Fruit fly (Drosophila melanogaster) whole organism, pupa: ENCODE data around the gene CPT2.

Source experiments
- CG10348 ChIP-seq: fragments of 200-800 bp; sonication (Bioruptor generic); IDR thresholded peaks from 2 replicates; pipeline ENCODE4 v1.3.6; 2022; ENCODE audit warnings: missing biosample characterization, missing genetic modification characterization
- CG12605 ChIP-seq: fragments of 200-800 bp; sonication (Bioruptor generic); IDR thresholded peaks from 2 replicates; pipeline ENCODE4 v1.3.6; 2022; ENCODE audit warnings: missing biosample characterization, missing genetic modification characterization
- CG13204 ChIP-seq: fragments of 200-800 bp; sonication (Bioruptor generic); optimal IDR thresholded peaks from 2 replicates; lab custom pipeline; 2018; ENCODE audit warnings: missing biosample characterization, mild to moderate bottlenecking, missing genetic modification characterization, moderate library complexity
- CG14655 ChIP-seq: fragments of 200-800 bp; sonication (Bioruptor generic); optimal IDR thresholded peaks from 3 replicates; lab custom pipeline; 2017; ENCODE audit warnings: mild to moderate bottlenecking, missing biosample characterization, missing genetic modification reagents, missing genetic modification characterization
- CG15710 ChIP-seq: fragments of 200-800 bp; sonication (Bioruptor generic); optimal IDR thresholded peaks from 2 replicates; lab custom pipeline; 2018; ENCODE audit warnings: missing biosample characterization, mild to moderate bottlenecking, missing genetic modification characterization, moderate library complexity
- CG17806 ChIP-seq: fragments of 200-800 bp; sonication (Bioruptor generic); optimal IDR thresholded peaks from 2 replicates; lab custom pipeline; 2018; ENCODE audit warnings: missing biosample characterization, mild to moderate bottlenecking, missing genetic modification characterization, moderate library complexity
- CG8301 ChIP-seq: fragments of 200-800 bp; sonication (Bioruptor generic); optimal IDR thresholded peaks from 2 replicates; lab custom pipeline; 2018; ENCODE audit warnings: missing biosample characterization, mild to moderate bottlenecking, missing genetic modification characterization
- D1 ChIP-seq: fragments of 200-800 bp; sonication (Bioruptor generic); optimal IDR thresholded peaks from 2 replicates; lab custom pipeline; 2018; ENCODE audit warnings: missing biosample characterization, mild to moderate bottlenecking, missing genetic modification characterization, moderate library complexity
- EcR ChIP-seq: fragments of 200-800 bp; sonication (Bioruptor generic); optimal IDR thresholded peaks from 3 replicates; lab custom pipeline; 2019; ENCODE audit warnings: missing biosample characterization, missing genetic modification characterization, mild to moderate bottlenecking, moderate library complexity, missing genetic modification reagents
- Ets98B ChIP-seq: fragments of 200-800 bp; sonication (Bioruptor generic); IDR thresholded peaks from 2 replicates; pipeline ENCODE4 v1.3.6; 2022; ENCODE audit warnings: missing biosample characterization, missing genetic modification characterization
- Snoo ChIP-seq: fragments of 200-800 bp; sonication (Bioruptor generic); optimal IDR thresholded peaks from 3 replicates; lab custom pipeline; 2017; ENCODE audit warnings: missing biosample characterization, mild to moderate bottlenecking, missing genetic modification characterization, inconsistent platforms
- rn ChIP-seq: fragments of 200-800 bp; sonication (Bioruptor generic); IDR thresholded peaks from 2 replicates; pipeline ENCODE4 v1.3.6; 2022; ENCODE audit warnings: missing biosample characterization, missing genetic modification characterization

DNA sequence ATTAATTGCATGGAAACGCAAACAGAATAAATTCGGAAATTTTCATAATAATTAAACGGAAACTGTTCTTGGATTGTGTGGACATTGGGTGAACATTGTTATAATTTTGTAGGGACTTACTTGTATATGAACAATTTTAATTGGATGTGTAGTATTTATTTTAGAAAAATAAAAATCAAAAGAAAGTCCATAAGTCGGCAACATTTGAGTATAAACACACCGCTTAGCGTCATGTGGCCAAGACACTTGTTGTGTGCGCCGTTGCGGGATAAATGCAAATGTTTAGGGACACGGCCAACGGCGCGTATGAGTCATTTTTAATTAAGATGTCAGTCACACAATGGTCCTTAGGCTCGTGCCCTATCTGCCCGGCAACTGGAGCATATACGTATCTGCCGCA, 5.5 kb downstream of the CPT2 start:
- TF ChIP-seq CG10348 (no peak), CG8301 (no peak), CG14655 (GFP tag; lab: Kevin White, UChicago) (no peak), CG12605 (GFP tag; lab: Robert Waterston, UW) (no peak), CG13204 (no peak), EcR (GFP tag; lab: Kevin White, UChicago) (no peak), rn (no peak), D1 (tag; lab: Kevin White, UChicago) (no peak), Ets98B (GFP tag; lab: Robert Waterston, UW) (no peak), Snoo (tag; lab: Kevin White, UChicago) (no peak), CG15710 (tag; lab: Kevin White, UChicago) (no peak), CG17806 (tag; lab: Kevin White, UChicago) (no peak)
